Worm (Caenorhabditis elegans): Measurements from ENCODE around the gene fbxb-25.

The fbxb-25 gene

ce11 chrII:1691011-1691410, 7.2 kb downstream of the fbxb-25 start, which contains the start of gene fbxc-22:
fbxc-22 (minus strand) TSS chrII:1691111.
- TF ChIP-seq tra-4 (tag; optimal IDR thresholded peaks at IDR 0.05): no peak
- no peak for TF ChIP-seq ceh-13 (GFP tag; optimal IDR thresholded peaks at IDR 0.05)
- TF ChIP-seq flt-1 (GFP tag; IDR thresholded peaks at IDR 0.05): no peak
- TF ChIP-seq hnd-1 (tag; optimal IDR thresholded peaks at IDR 0.05): no peak
- TF ChIP-seq ets-7 (tag; optimal IDR thresholded peaks at IDR 0.05): no peak
- TF ChIP-seq hmbx-1 (tag; optimal IDR thresholded peaks at IDR 0.05): no peak
- TF ChIP-seq sea-1 (GFP tag; conservative IDR thresholded peaks at IDR 0.05): no peak
- TF ChIP-seq tbx-37 (GFP tag; conservative IDR thresholded peaks at IDR 0.05): no peak
- TF ChIP-seq scrt-1 (GFP tag; IDR thresholded peaks at IDR 0.05): no peak
- TF ChIP-seq aly-1 (tag; optimal IDR thresholded peaks at IDR 0.05): no peak
- no peak for TF ChIP-seq tbx-11 (GFP tag; IDR thresholded peaks at IDR 0.05)
- no peak for TF ChIP-seq ama-1 (optimal IDR thresholded peaks at IDR 0.05)
- TF ChIP-seq ceh-36 (tag; optimal IDR thresholded peaks at IDR 0.05): no peak
- no peak for TF ChIP-seq hmg-4 (GFP tag; optimal IDR thresholded peaks at IDR 0.05)
- TF ChIP-seq F13C5.2 (tag; optimal IDR thresholded peaks at IDR 0.05): no peak

- TF ChIP-seq B0310.2 (tag; optimal IDR thresholded peaks at IDR 0.05): no peak
- TF ChIP-seq tbx-11 (GFP tag; IDR thresholded peaks at IDR 0.05): no peak
- no peak for TF ChIP-seq ceh-13 (GFP tag; optimal IDR thresholded peaks at IDR 0.05)
- no peak for TF ChIP-seq ceh-36 (tag; optimal IDR thresholded peaks at IDR 0.05)
- TF ChIP-seq tra-4 (tag; optimal IDR thresholded peaks at IDR 0.05): no peak
- no peak for TF ChIP-seq aly-1 (tag; optimal IDR thresholded peaks at IDR 0.05)
- no peak for TF ChIP-seq sea-1 (GFP tag; conservative IDR thresholded peaks at IDR 0.05)
- TF ChIP-seq flt-1 (GFP tag; IDR thresholded peaks at IDR 0.05): no peak
- no peak for TF ChIP-seq hmg-4 (GFP tag; optimal IDR thresholded peaks at IDR 0.05)
- no peak for TF ChIP-seq pes-1 (GFP tag; IDR thresholded peaks at IDR 0.05)
- no peak for TF ChIP-seq hmbx-1 (tag; optimal IDR thresholded peaks at IDR 0.05)
- no peak for TF ChIP-seq ama-1 (optimal IDR thresholded peaks at IDR 0.05)
- no peak for TF ChIP-seq scrt-1 (GFP tag; IDR thresholded peaks at IDR 0.05)
Measured at ce11 chrII:1692827-1693226, 9.0 kb downstream of the fbxb-25 start, which contains the start of gene fbxc-21. fbxc-21 (minus strand) TSS chrII:1692927.

DNA sequence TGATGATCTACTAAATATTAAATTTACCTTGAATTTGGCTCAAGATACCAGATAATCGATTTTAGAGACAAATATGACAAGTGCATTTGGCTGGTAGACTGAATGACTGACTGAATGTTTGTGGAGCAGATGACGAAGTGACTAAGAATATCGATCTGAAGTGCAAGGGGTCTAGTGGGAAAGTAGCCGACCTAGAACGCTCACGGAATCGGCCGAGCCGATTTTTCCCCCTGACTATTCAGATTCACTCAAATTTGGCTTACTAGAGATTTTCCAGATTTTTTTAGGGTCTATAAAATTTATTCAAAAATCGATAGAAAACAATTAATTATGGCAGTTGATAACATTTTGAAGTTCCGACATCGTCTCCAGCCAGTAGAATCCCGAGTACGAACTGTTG, 10.7 kb downstream of the fbxb-25 start, which contains the start of gene fbxc-26:
TSS of gene fbxc-26 (minus strand) at position 101 of the 400 bp plus-strand sequence.
- TF ChIP-seq tra-4 (tag; optimal IDR thresholded peaks at IDR 0.05) (no peak), ets-7 (tag; optimal IDR thresholded peaks at IDR 0.05) (no peak), B0310.2 (tag; optimal IDR thresholded peaks at IDR 0.05) (no peak), scrt-1 (GFP tag; IDR thresholded peaks at IDR 0.05) (no peak), F13C5.2 (tag; optimal IDR thresholded peaks at IDR 0.05) (no peak), tbx-37 (GFP tag; conservative IDR thresholded peaks at IDR 0.05) (no peak), tbx-11 (GFP tag; IDR thresholded peaks at IDR 0.05) (no peak), ceh-13 (GFP tag; optimal IDR thresholded peaks at IDR 0.05) (no peak), hmg-4 (GFP tag; optimal IDR thresholded peaks at IDR 0.05) (no peak), ceh-36 (tag; optimal IDR thresholded peaks at IDR 0.05) (no peak), pes-1 (GFP tag; IDR thresholded peaks at IDR 0.05) (no peak), hnd-1 (tag; optimal IDR thresholded peaks at IDR 0.05) (no peak), hmbx-1 (tag; optimal IDR thresholded peaks at IDR 0.05) (no peak), ama-1 (optimal IDR thresholded peaks at IDR 0.05) (no peak), flt-1 (GFP tag; IDR thresholded peaks at IDR 0.05) (no peak), aly-1 (tag; optimal IDR thresholded peaks at IDR 0.05) (no peak), sea-1 (GFP tag; conservative IDR thresholded peaks at IDR 0.05) (no peak)

DNA sequence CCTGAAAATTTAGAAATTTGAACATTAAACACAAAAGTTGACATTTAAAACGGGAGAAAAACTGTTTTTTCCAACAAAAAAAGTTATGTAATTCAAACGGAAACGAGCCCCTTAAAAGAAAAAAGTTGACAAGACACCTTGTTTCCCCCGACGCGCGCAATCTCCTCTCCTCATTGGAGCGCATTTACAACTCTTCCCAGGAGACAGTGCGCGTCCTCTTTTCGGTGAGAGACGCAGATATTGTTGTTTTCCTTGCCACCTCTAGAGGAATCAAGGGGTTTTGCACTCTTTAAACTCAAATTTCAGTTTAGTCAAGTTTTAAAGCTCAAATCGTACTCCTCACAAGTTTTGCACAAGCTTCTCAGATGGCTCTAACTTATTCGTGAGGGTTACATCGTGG, 12.0 kb downstream of the fbxb-25 start, which contains the start of gene F58E1.13:
TSS of gene F58E1.13 (minus strand) at position 12 of the 400 bp plus-strand sequence.
- TF ChIP-seq tra-4 (tag; optimal IDR thresholded peaks at IDR 0.05): no peak

- no peak for TF ChIP-seq ets-7 (tag; optimal IDR thresholded peaks at IDR 0.05)
- no peak for TF ChIP-seq aly-1 (tag; optimal IDR thresholded peaks at IDR 0.05)
- TF ChIP-seq sea-1 (GFP tag; conservative IDR thresholded peaks at IDR 0.05): no peak
- no peak for TF ChIP-seq ceh-13 (GFP tag; optimal IDR thresholded peaks at IDR 0.05)
- no peak for TF ChIP-seq hmbx-1 (tag; optimal IDR thresholded peaks at IDR 0.05)
- TF ChIP-seq tra-4 (tag; optimal IDR thresholded peaks at IDR 0.05): no peak
- no peak for TF ChIP-seq scrt-1 (GFP tag; IDR thresholded peaks at IDR 0.05)
- no peak for TF ChIP-seq B0310.2 (tag; optimal IDR thresholded peaks at IDR 0.05)
- no peak for TF ChIP-seq hnd-1 (tag; optimal IDR thresholded peaks at IDR 0.05)
- TF ChIP-seq tbx-11 (GFP tag; IDR thresholded peaks at IDR 0.05): no peak
- TF ChIP-seq ama-1 (optimal IDR thresholded peaks at IDR 0.05): no peak
- no peak for TF ChIP-seq pes-1 (GFP tag; IDR thresholded peaks at IDR 0.05)
Measured at ce11 chrII:1703363-1703762, 19.5 kb downstream of the fbxb-25 start, which contains the start of gene fbxb-47. fbxb-47 (minus strand) TSS chrII:1703463.

- TF ChIP-seq ama-1 (optimal IDR thresholded peaks at IDR 0.05) (no peak), tbx-11 (GFP tag; IDR thresholded peaks at IDR 0.05) (no peak), hnd-1 (tag; optimal IDR thresholded peaks at IDR 0.05) (no peak), ceh-13 (GFP tag; optimal IDR thresholded peaks at IDR 0.05) (no peak), sea-1 (GFP tag; conservative IDR thresholded peaks at IDR 0.05) (no peak)
Measured at ce11 chrII:1706385-1706784, 22.5 kb downstream of the fbxb-25 start, which contains the start of gene sdz-18. sdz-18 (minus strand) TSS chrII:1706485.

DNA sequence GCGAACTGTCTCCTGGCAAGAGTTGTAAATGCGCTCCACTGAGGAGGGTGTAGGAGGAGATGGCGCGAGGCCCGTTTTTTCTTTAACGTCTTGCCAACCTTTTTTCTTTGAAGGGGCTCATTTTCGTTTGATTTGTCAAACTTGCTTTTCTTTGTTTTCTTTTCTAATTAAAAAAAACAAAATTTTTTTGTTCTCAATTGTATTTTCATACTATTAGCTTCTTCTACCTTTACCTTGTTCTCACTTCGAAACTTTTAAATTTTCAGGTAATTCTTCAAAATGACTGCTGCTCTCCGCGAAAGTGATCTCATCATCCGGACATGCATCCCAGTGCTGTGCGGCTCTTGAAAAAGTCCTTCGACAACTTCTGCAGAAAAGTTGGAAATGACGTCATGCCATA, 26.1 kb downstream of the fbxb-25 start, which contains the start of gene fbxa-184:
TSS of gene fbxa-184 (plus strand) at position 301 of the 400 bp plus-strand sequence.
- no peak for TF ChIP-seq hmg-4 (GFP tag; optimal IDR thresholded peaks at IDR 0.05)
- no peak for TF ChIP-seq ets-7 (tag; optimal IDR thresholded peaks at IDR 0.05)
- no peak for TF ChIP-seq tbx-37 (GFP tag; conservative IDR thresholded peaks at IDR 0.05)
- TF ChIP-seq hmbx-1 (tag; optimal IDR thresholded peaks at IDR 0.05): no peak
- no peak for TF ChIP-seq F13C5.2 (tag; optimal IDR thresholded peaks at IDR 0.05)
- no peak for TF ChIP-seq ama-1 (optimal IDR thresholded peaks at IDR 0.05)
- no peak for TF ChIP-seq tbx-11 (GFP tag; IDR thresholded peaks at IDR 0.05)
- TF ChIP-seq flt-1 (GFP tag; IDR thresholded peaks at IDR 0.05): no peak
- no peak for TF ChIP-seq B0310.2 (tag; optimal IDR thresholded peaks at IDR 0.05)

DNA sequence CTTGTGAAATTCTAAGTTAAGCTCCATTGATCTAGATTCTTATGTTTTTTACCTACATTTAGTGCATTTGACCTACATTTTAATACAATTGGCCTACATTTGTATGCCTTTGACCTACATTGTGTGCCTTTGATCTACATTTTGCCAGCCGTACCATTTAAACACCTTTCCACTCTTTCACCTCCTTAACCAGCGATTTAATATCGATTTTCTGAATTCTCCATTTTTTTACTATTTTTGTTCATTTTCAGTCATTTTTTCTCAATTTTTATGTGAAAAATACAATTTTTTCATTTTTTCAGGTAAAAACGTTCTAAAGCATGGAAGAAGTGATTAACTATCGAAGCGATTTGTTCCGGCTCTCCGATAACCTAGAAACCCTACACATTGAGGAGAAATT, 29.1 kb downstream of the fbxb-25 start, which contains the start of gene btb-7:
TSS of gene btb-7 (plus strand) at position 301 of the 400 bp plus-strand sequence.
- TF ChIP-seq tra-4 (tag; optimal IDR thresholded peaks at IDR 0.05) (no peak), hmbx-1 (tag; optimal IDR thresholded peaks at IDR 0.05) (no peak), tbx-37 (GFP tag; conservative IDR thresholded peaks at IDR 0.05) (no peak), F13C5.2 (tag; optimal IDR thresholded peaks at IDR 0.05) (no peak), B0310.2 (tag; optimal IDR thresholded peaks at IDR 0.05) (no peak), ama-1 (optimal IDR thresholded peaks at IDR 0.05) (no peak), tbx-11 (GFP tag; IDR thresholded peaks at IDR 0.05) (no peak), scrt-1 (GFP tag; IDR thresholded peaks at IDR 0.05) (no peak), hnd-1 (tag; optimal IDR thresholded peaks at IDR 0.05) (no peak), sea-1 (GFP tag; conservative IDR thresholded peaks at IDR 0.05) (no peak), ets-7 (tag; optimal IDR thresholded peaks at IDR 0.05) (no peak), pes-1 (GFP tag; IDR thresholded peaks at IDR 0.05) (no peak), aly-1 (tag; optimal IDR thresholded peaks at IDR 0.05) (no peak), flt-1 (GFP tag; IDR thresholded peaks at IDR 0.05) (no peak), ceh-13 (GFP tag; optimal IDR thresholded peaks at IDR 0.05) (no peak), ceh-36 (tag; optimal IDR thresholded peaks at IDR 0.05) (no peak), hmg-4 (GFP tag; optimal IDR thresholded peaks at IDR 0.05) (no peak)
